Fruit fly (Drosophila melanogaster) whole organism, wandering third instar larva: ENCODE data around the gene CG9444.

ENCODE experiments used
- Abd-B ChIP-seq: fragments of >200 bp; optimal IDR thresholded peaks from 2 replicates; lab custom pipeline; 2017; ENCODE audit warnings: missing biosample characterization, missing genetic modification characterization
- CG32264 ChIP-seq: fragments of 200-800 bp; sonication (Bioruptor generic); optimal IDR thresholded peaks from 2 replicates; lab custom pipeline; 2016; ENCODE audit warnings: missing biosample characterization, missing genetic modification characterization
- CG9705 ChIP-seq: fragments of 200-800 bp; sonication (Bioruptor generic); optimal IDR thresholded peaks from 2 replicates; lab custom pipeline; 2018; ENCODE audit warnings: missing biosample characterization, mild to moderate bottlenecking, missing genetic modification characterization
- CrebA ChIP-seq: fragments of 200-800 bp; sonication (Bioruptor generic); optimal IDR thresholded peaks from 2 replicates; lab custom pipeline; 2016; ENCODE audit warnings: missing biosample characterization, mild to moderate bottlenecking, missing genetic modification characterization, borderline replicate concordance
- Dfd ChIP-seq: fragments of >200 bp; optimal IDR thresholded peaks from 2 replicates; lab custom pipeline; 2017; ENCODE audit warnings: missing biosample characterization, missing genetic modification characterization
- Dif ChIP-seq: fragments of 200-275, 200-300 bp; sonication (Bioruptor generic); optimal IDR thresholded peaks from 2 replicates; lab custom pipeline; 2018; ENCODE audit warnings: missing biosample characterization, missing genetic modification characterization; ENCODE audit not compliant: partially characterized antibody
- GATAd ChIP-seq: sonication (Bioruptor generic); optimal IDR thresholded peaks from 2 replicates; lab custom pipeline; 2016; ENCODE audit warnings: missing biosample characterization, missing genetic modification characterization
- HLH106 ChIP-seq: fragments of 200-800 bp; optimal IDR thresholded peaks from 3 replicates; lab custom pipeline; 2019; ENCODE audit warnings: missing biosample characterization, mild to moderate bottlenecking, missing genetic modification characterization, moderate library complexity
- Hnf4 ChIP-seq: fragments of 200-800 bp; sonication (Bioruptor generic); optimal IDR thresholded peaks from 2 replicates; lab custom pipeline; 2016; ENCODE audit warnings: missing biosample characterization, mild to moderate bottlenecking, missing genetic modification characterization
- Hr78 ChIP-seq: fragments of >200 bp; optimal IDR thresholded peaks from 2 replicates; lab custom pipeline; 2017; ENCODE audit warnings: missing biosample characterization, missing genetic modification characterization
- Hr83 ChIP-seq: fragments of 200-300 bp; sonication (Bioruptor generic); optimal IDR thresholded peaks from 2 replicates; lab custom pipeline; 2016; ENCODE audit warnings: missing biosample characterization, mild to moderate bottlenecking, missing genetic modification characterization, moderate library complexity; ENCODE audit not compliant: poor library complexity, severe bottlenecking
- Jra ChIP-seq: sonication (Bioruptor generic); optimal IDR thresholded peaks from 2 replicates; lab custom pipeline; 2016; ENCODE audit warnings: missing biosample characterization, missing genetic modification characterization
- Mio ChIP-seq: sonication (Bioruptor generic); optimal IDR thresholded peaks from 2 replicates; lab custom pipeline; 2016; ENCODE audit warnings: missing biosample characterization, missing genetic modification characterization
- Myc ChIP-seq: fragments of >200 bp; optimal IDR thresholded peaks from 2 replicates; lab custom pipeline; 2017
- N ChIP-seq: fragments of >200 bp; optimal IDR thresholded peaks from 2 replicates; lab custom pipeline; 2018; ENCODE audit warnings: missing biosample characterization, missing external identifiers, missing genetic modification characterization
- OdsH ChIP-seq: fragments of 200-800 bp; sonication (Bioruptor generic); optimal IDR thresholded peaks from 2 replicates; lab custom pipeline; 2016; ENCODE audit warnings: missing biosample characterization, mild to moderate bottlenecking, missing genetic modification characterization
- Rel ChIP-seq, 2 experiments: fragments of 200-800 bp; sonication (Bioruptor generic) in 1 of 2; optimal IDR thresholded peaks; 2 replicates in 1 of 2; 3 replicates in 1 of 2; lab custom pipeline; 2016 to 2019; ENCODE audit warnings: mild to moderate bottlenecking in 2 of 2, missing biosample characterization in 2 of 2, missing genetic modification characterization in 2 of 2, moderate library complexity in 1 of 2
- Sp1 ChIP-seq: fragments of 200-800 bp; sonication (Bioruptor generic); optimal IDR thresholded peaks from 3 replicates; lab custom pipeline; 2019; ENCODE audit warnings: missing biosample characterization, mild to moderate bottlenecking, missing genetic modification characterization, moderate library complexity
- Vsx2 ChIP-seq: fragments of 200-300, 225-300 bp; sonication (Bioruptor generic); optimal IDR thresholded peaks from 2 replicates; lab custom pipeline; 2018; ENCODE audit warnings: missing biosample characterization, missing genetic modification characterization; ENCODE audit not compliant: partially characterized antibody
- br ChIP-seq: fragments of 200-800 bp; sonication (Bioruptor generic); optimal IDR thresholded peaks from 2 replicates; lab custom pipeline; 2016; ENCODE audit warnings: missing biosample characterization, missing genetic modification characterization
- brk ChIP-seq: fragments of 200-800 bp; sonication (Bioruptor generic); optimal IDR thresholded peaks from 2 replicates; lab custom pipeline; 2016; ENCODE audit warnings: missing biosample characterization, mild to moderate bottlenecking, missing genetic modification characterization
- dl ChIP-seq, 2 experiments: fragments of 175-275, 200-275 bp in 1 of 2; fragments of 200-275 bp in 1 of 2; sonication (Bioruptor generic); optimal IDR thresholded peaks; lab custom pipeline; 2018; ENCODE audit warnings: mild to moderate bottlenecking in 2 of 2, missing biosample characterization in 2 of 2, missing genetic modification characterization in 2 of 2, moderate library complexity in 2 of 2; ENCODE audit not compliant: partially characterized antibody in 2 of 2, insufficient read depth in 1 of 2
- dmrt93B ChIP-seq: fragments of 200-800 bp; sonication (Bioruptor generic); optimal IDR thresholded peaks from 2 replicates; lab custom pipeline; 2018; ENCODE audit warnings: missing biosample characterization, mild to moderate bottlenecking, missing genetic modification characterization
- dsf ChIP-seq: sonication (Bioruptor generic); optimal IDR thresholded peaks from 2 replicates; lab custom pipeline; 2016; ENCODE audit warnings: missing biosample characterization, missing genetic modification characterization, borderline replicate concordance
- ey ChIP-seq: fragments of 200-800 bp; sonication (Bioruptor generic); optimal IDR thresholded peaks from 2 replicates; lab custom pipeline; 2016; ENCODE audit warnings: missing biosample characterization, missing genetic modification characterization
- foxo ChIP-seq, 2 experiments: fragments of 200-800 bp; sonication (Bioruptor generic); optimal IDR thresholded peaks; 2 replicates in 1 of 2; 3 replicates in 1 of 2; lab custom pipeline; 2016 to 2017; ENCODE audit warnings: missing biosample characterization in 2 of 2, missing genetic modification characterization in 2 of 2
- fru ChIP-seq: fragments of 200-800 bp; sonication (Bioruptor generic); optimal IDR thresholded peaks from 3 replicates; lab custom pipeline; 2016; ENCODE audit warnings: missing biosample characterization, mild to moderate bottlenecking, missing genetic modification characterization
- h ChIP-seq: fragments of 200-800 bp; sonication (Bioruptor generic); optimal IDR thresholded peaks from 3 replicates; lab custom pipeline; 2016; ENCODE audit warnings: missing biosample characterization, mild to moderate bottlenecking, missing genetic modification characterization
- jim ChIP-seq: fragments of 175-275, 200-325 bp; sonication (Bioruptor generic); optimal IDR thresholded peaks from 2 replicates; lab custom pipeline; 2016; ENCODE audit warnings: missing biosample characterization, mild to moderate bottlenecking, missing genetic modification characterization
- lola ChIP-seq: fragments of >200 bp; optimal IDR thresholded peaks from 2 replicates; lab custom pipeline; 2017; ENCODE audit warnings: missing biosample characterization, missing genetic modification characterization
- pan ChIP-seq: fragments of >200 bp; optimal IDR thresholded peaks from 2 replicates; lab custom pipeline; 2017
- psq ChIP-seq: fragments of 200-800 bp; sonication (Bioruptor generic); optimal IDR thresholded peaks from 3 replicates; lab custom pipeline; 2017; ENCODE audit warnings: missing biosample characterization, mild to moderate bottlenecking, missing genetic modification characterization, moderate library complexity
- rgr ChIP-seq: fragments of 200-800 bp; sonication (Bioruptor generic); optimal IDR thresholded peaks from 3 replicates; lab custom pipeline; 2016; ENCODE audit warnings: missing biosample characterization, mild to moderate bottlenecking, missing genetic modification characterization
- sage ChIP-seq: fragments of 200-800 bp; sonication (Bioruptor generic); optimal IDR thresholded peaks from 2 replicates; lab custom pipeline; 2016; ENCODE audit warnings: missing biosample characterization, mild to moderate bottlenecking, missing genetic modification characterization
- sv ChIP-seq: fragments of 200-800 bp; sonication (Bioruptor generic); optimal IDR thresholded peaks from 3 replicates; lab custom pipeline; 2016; ENCODE audit warnings: missing biosample characterization, missing genetic modification characterization
- tai ChIP-seq: sonication (Bioruptor generic); optimal IDR thresholded peaks from 2 replicates; lab custom pipeline; 2016; ENCODE audit warnings: missing biosample characterization, missing genetic modification characterization
- usp ChIP-seq: fragments of >200 bp; optimal IDR thresholded peaks from 2 replicates; lab custom pipeline; 2017; ENCODE audit warnings: missing biosample characterization, missing genetic modification characterization
- woc ChIP-seq: sonication (Bioruptor generic); optimal IDR thresholded peaks from 2 replicates; lab custom pipeline; 2016; ENCODE audit warnings: missing biosample characterization, mild to moderate bottlenecking, missing genetic modification characterization

Gene CG9444

DNA sequence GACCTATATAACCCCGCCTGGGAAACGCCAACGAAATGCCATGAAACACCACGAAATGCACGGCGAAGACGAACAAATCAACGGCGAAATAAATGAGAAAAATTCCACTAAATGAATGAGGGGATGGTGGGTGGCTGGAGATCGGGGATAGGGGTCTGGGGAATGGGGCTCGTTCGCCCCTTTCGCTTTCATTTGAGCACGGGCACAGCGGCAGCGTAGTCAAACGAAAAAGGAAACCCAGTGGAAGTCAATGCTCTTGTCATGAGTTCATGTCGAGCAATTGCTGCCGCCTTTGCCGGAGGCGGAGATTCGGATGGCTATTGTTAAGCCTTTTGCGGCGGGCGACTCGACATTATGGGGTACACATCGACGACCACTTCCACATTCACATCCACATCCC lies 19.2 kb upstream of the CG9444 start:
- TF ChIP-seq CrebA (GFP tag; lab: Kevin White, UChicago) = no peak
- no peak for TF ChIP-seq lola
- no peak for TF ChIP-seq br (GFP tag; lab: Kevin White, UChicago)
- TF ChIP-seq ey (GFP tag; lab: Kevin White, UChicago) = no peak
- TF ChIP-seq Dfd (GFP tag; lab: Kevin White, UChicago) = no peak
- no peak for TF ChIP-seq brk (GFP tag; lab: Kevin White, UChicago)
- TF ChIP-seq h (GFP tag; lab: Kevin White, UChicago) = no peak
- TF ChIP-seq Jra = no peak
- TF ChIP-seq OdsH (GFP tag; lab: Kevin White, UChicago) = no peak
- TF ChIP-seq, all 38 proteins: peak for 0

DNA sequence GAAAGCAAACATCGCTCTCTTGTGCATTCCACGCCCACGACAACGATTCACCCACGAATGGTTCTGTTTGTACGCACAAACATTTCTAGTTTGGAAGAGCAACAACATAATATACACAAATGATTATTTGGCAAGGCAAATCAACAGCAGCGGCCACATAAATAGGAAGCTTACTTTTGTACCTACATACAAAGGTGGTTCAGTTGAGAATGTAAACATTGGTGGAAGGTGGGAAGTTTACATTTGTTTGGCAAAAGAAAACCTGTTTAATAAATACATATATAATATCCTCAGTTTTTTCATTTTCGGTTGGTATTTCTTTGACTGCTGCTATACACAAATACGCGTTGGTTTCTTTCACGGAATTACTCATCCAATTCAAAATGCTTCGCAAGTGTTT lies 18.5 kb upstream of the CG9444 start:
- TF ChIP-seq foxo (GFP tag; optimal IDR thresholded peaks at IDR 0.05; lab: Kevin White, UChicago) (peak in 1 of 2 experiments; percentile 65), Vsx2 (GFP tag; lab: Kevin White, UChicago) (no peak), fru (GFP tag; lab: Kevin White, UChicago) (peak; percentile 23), Mio (GFP tag; lab: Kevin White, UChicago) (no peak), br (GFP tag; lab: Kevin White, UChicago) (peak; percentile 37), Myc (no peak), dmrt93B (GFP tag; lab: Kevin White, UChicago) (no peak), Dif (GFP tag; lab: Kevin White, UChicago) (no peak), sage (GFP tag; lab: Kevin White, UChicago) (no peak), CrebA (GFP tag; lab: Kevin White, UChicago) (no peak), rgr (GFP tag; lab: Kevin White, UChicago) (peak; percentile 77), OdsH (GFP tag; lab: Kevin White, UChicago) (peak; percentile 58), dsf (GFP tag; lab: Kevin White, UChicago) (peak; percentile 39), pan (lab: Kevin White, UChicago) (no peak), Sp1 (GFP tag; lab: Kevin White, UChicago) (peak; percentile 22), Hr83 (GFP tag; lab: Kevin White, UChicago) (no peak), Abd-B (GFP tag; lab: Kevin White, UChicago) (no peak), N (GFP tag; lab: Kevin White, UChicago) (no peak), usp (GFP tag; lab: Kevin White, UChicago) (no peak), HLH106 (tag; lab: Kevin White, UChicago) (peak; percentile 38), ey (GFP tag; lab: Kevin White, UChicago) (peak; percentile 67), h (GFP tag; lab: Kevin White, UChicago) (peak; percentile 74), jim (GFP tag; lab: Kevin White, UChicago) (no peak), lola (no peak), Jra (no peak), CG32264 (no peak), Dfd (GFP tag; lab: Kevin White, UChicago) (no peak), dl (GFP tag; optimal IDR thresholded peaks at IDR 0.05; lab: Kevin White, UChicago; ENCODE audit: insufficient read depth in 1 of 2, partially characterized antibody in 2 of 2) (no peak), GATAd (peak; percentile 16), brk (GFP tag; lab: Kevin White, UChicago) (no peak), woc (GFP tag; lab: Kevin White, UChicago) (peak; percentile 9), psq (GFP tag; lab: Kevin White, UChicago) (peak; percentile 32), tai (GFP tag; lab: Kevin White, UChicago) (no peak), sv (GFP tag; lab: Kevin White, UChicago) (peak; percentile 91), Rel (GFP tag; optimal IDR thresholded peaks at IDR 0.05; lab: Kevin White, UChicago) (peak; percentile 36), Rel (tag; optimal IDR thresholded peaks at IDR 0.05; lab: Kevin White, UChicago) (no peak), Hr78 (GFP tag; lab: Kevin White, UChicago) (no peak), CG9705 (GFP tag; lab: Kevin White, UChicago) (no peak), Hnf4 (GFP tag; lab: Kevin White, UChicago) (peak; percentile 67)
- TF ChIP-seq, all 38 proteins: peak for 16
